Fruit fly (Drosophila melanogaster): Measurements from ENCODE around the gene mRpS18A.

DNA sequence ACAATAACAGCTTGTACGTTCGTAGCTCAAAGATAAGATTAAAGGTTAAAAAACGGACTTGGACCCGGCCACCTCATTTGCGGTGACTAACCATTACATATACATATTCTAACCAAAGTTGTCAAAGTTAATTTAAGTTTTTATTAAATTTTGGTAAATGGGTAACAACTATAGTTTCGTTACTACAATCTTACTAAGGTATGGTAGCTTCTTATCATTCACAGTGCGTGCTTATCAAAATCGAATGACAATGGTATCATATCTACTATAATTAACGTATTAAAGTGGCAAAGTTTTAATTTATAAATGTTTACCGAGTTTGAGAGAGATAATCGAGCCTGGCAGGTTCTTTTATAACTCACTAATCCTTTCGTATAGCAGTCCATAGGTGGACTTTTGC, 43.2 kb downstream of the mRpS18A start:
- TF ChIP-seq ttk (optimal IDR thresholded peaks at IDR 0.05) (no peak), h (optimal IDR thresholded peaks at IDR 0.05) (no peak), Myc (optimal IDR thresholded peaks at IDR 0.05) (no peak), Sin3A (optimal IDR thresholded peaks at IDR 0.05) (no peak), psq (optimal IDR thresholded peaks at IDR 0.05) (no peak)
